Fruit fly (Drosophila melanogaster): Measurements from ENCODE around the gene eater.

eater gene

dm6 chr3R:27069810-27070625 is 29.5 kb downstream of the eater start, which contains the start of gene spz (continued):
- TF ChIP-seq ssp (GFP tag; IDR thresholded peaks at IDR 0.05) (no peak), sens (GFP tag) (peak; percentile 46), chn (GFP tag; optimal IDR thresholded peaks at IDR 0.05) (no peak), Oli (tag; optimal IDR thresholded peaks at IDR 0.05) (no peak), CTCF (GFP tag; optimal IDR thresholded peaks at IDR 0.05) (no peak), Camta (GFP tag; optimal IDR thresholded peaks at IDR 0.05) (no peak), fd3F (GFP tag; optimal IDR thresholded peaks at IDR 0.05) (no peak), CG11696 (GFP tag; IDR thresholded peaks at IDR 0.05) (no peak), CG7372 (GFP tag; IDR thresholded peaks at IDR 0.05) (no peak), tup (GFP tag; optimal IDR thresholded peaks at IDR 0.05) (no peak), CG11456 (GFP tag; IDR thresholded peaks at IDR 0.05) (no peak), sima (GFP tag; optimal IDR thresholded peaks at IDR 0.05) (no peak), lilli (GFP tag; optimal IDR thresholded peaks at IDR 0.05) (no peak), Atf-2 (GFP tag; optimal IDR thresholded peaks at IDR 0.05) (no peak), cwo (GFP tag; optimal IDR thresholded peaks at IDR 0.05) (no peak), Hr3 (GFP tag; optimal IDR thresholded peaks at IDR 0.05) (no peak), Bteb2 (GFP tag; optimal IDR thresholded peaks at IDR 0.05) (no peak), wor (GFP tag; IDR thresholded peaks at IDR 0.05) (no peak), Antp (GFP tag; optimal IDR thresholded peaks at IDR 0.05) (no peak), CG6254 (GFP tag; optimal IDR thresholded peaks at IDR 0.05) (no peak), sisA (GFP tag; IDR thresholded peaks at IDR 0.05) (no peak), sug (tag; optimal IDR thresholded peaks at IDR 0.05) (no peak), CG13424 (tag; optimal IDR thresholded peaks at IDR 0.05) (peak; percentile 4), CG34224 (GFP tag; IDR thresholded peaks at IDR 0.05; ENCODE audit: partially characterized antibody) (no peak; the same call in 2 of the 3 replicates), Doc2 (GFP tag; IDR thresholded peaks at IDR 0.05) (no peak), CG1233 (GFP tag; optimal IDR thresholded peaks at IDR 0.05) (no peak), zen2 (GFP tag; IDR thresholded peaks at IDR 0.05; ENCODE audit: partially characterized antibody) (no peak), Nf-YB (GFP tag; optimal IDR thresholded peaks at IDR 0.05) (no peak), CG4360 (GFP tag; IDR thresholded peaks at IDR 0.05) (no peak), CG9932 (GFP tag; IDR thresholded peaks at IDR 0.05) (0 out of 2 replicates have a peak, but pooled peaks have one; percentile 35), bsh (GFP tag; optimal IDR thresholded peaks at IDR 0.05) (no peak), jigr1 (GFP tag; IDR thresholded peaks at IDR 0.05) (no peak), btn (GFP tag; optimal IDR thresholded peaks at IDR 0.05) (no peak), Jarid2 (GFP tag; optimal IDR thresholded peaks at IDR 0.05) (peak; percentile 78), Dek (tag; optimal IDR thresholded peaks at IDR 0.05) (no peak), crp (GFP tag; optimal IDR thresholded peaks at IDR 0.05) (peak in 1 of 2 experiments; percentile 40), CG6175 (GFP tag; IDR thresholded peaks at IDR 0.05) (0 out of 3 replicates have a peak, but pooled peaks have one; percentile 49), kay (GFP tag; optimal IDR thresholded peaks at IDR 0.05) (peak; percentile 70), Myb (GFP tag; optimal IDR thresholded peaks at IDR 0.05) (no peak), pros (GFP tag; optimal IDR thresholded peaks at IDR 0.05) (no peak), CG6791 (GFP tag; IDR thresholded peaks at IDR 0.05; ENCODE audit: partially characterized antibody) (0 out of 3 replicates have a peak, but pooled peaks have one; percentile 26), CG3995 (GFP tag; optimal IDR thresholded peaks at IDR 0.05) (no peak), CG30431 (GFP tag; optimal IDR thresholded peaks at IDR 0.05) (no peak), gsb (GFP tag; IDR thresholded peaks at IDR 0.05) (no peak), seq (GFP tag; IDR thresholded peaks at IDR 0.05) (no peak), ara (GFP tag; IDR thresholded peaks at IDR 0.05) (no peak), ranshi (GFP tag; IDR thresholded peaks at IDR 0.05) (no peak), CG14860 (GFP tag; IDR thresholded peaks at IDR 0.05; ENCODE audit: partially characterized antibody) (0 out of 3 replicates have a peak, but pooled peaks have one; percentile 41), slp2 (GFP tag; optimal IDR thresholded peaks at IDR 0.05) (no peak), PHDP (tag; optimal IDR thresholded peaks at IDR 0.05) (no peak)
